Fruit fly (Drosophila melanogaster) whole organism, embryonic: ENCODE measurements around the gene Notum.

ENCODE experiments used
- ATbp ChIP-seq: fragments of 200-800 bp; sonication (Bioruptor generic); optimal IDR thresholded peaks from 2 replicates; lab custom pipeline; 2017; ENCODE audit warnings: missing biosample characterization, mild to moderate bottlenecking, missing genetic modification characterization, missing genetic modification reagents
- C15 ChIP-seq: fragments of 200-800 bp; sonication (Bioruptor generic); IDR thresholded peaks from 3 replicates; pipeline ENCODE4 v1.3.6; 2022; ENCODE audit warnings: missing biosample characterization, missing genetic modification characterization
- CG11085 ChIP-seq: fragments of 200-800 bp; sonication (Bioruptor generic); IDR thresholded peaks from 2 replicates; pipeline ENCODE4 v1.3.6; 2022; ENCODE audit warnings: missing biosample characterization, missing genetic modification characterization
- CG12219 ChIP-seq: fragments of 200-800 bp; sonication (Bioruptor generic); optimal IDR thresholded peaks from 3 replicates; lab custom pipeline; 2018; ENCODE audit warnings: missing biosample characterization, mild to moderate bottlenecking, missing genetic modification characterization
- CG14014 ChIP-seq: fragments of 200-800 bp; sonication (Bioruptor generic); IDR thresholded peaks from 2 replicates; pipeline ENCODE4 v1.3.6; 2022; ENCODE audit warnings: missing biosample characterization, missing genetic modification characterization
- CG14667 ChIP-seq: fragments of 200-800 bp; sonication (Bioruptor generic); IDR thresholded peaks from 2 replicates; pipeline ENCODE4 v1.3.6; 2022; ENCODE audit warnings: missing biosample characterization, missing genetic modification characterization
- CG1529 ChIP-seq: fragments of 200-800 bp; sonication (Bioruptor generic); optimal IDR thresholded peaks from 3 replicates; lab custom pipeline; 2018; ENCODE audit warnings: missing biosample characterization, missing genetic modification characterization
- CG15479 ChIP-seq: fragments of 200-800 bp; sonication (Bioruptor generic); optimal IDR thresholded peaks from 3 replicates; lab custom pipeline; 2019; ENCODE audit warnings: missing biosample characterization, mild to moderate bottlenecking, missing genetic modification characterization, moderate library complexity
- CG15514 ChIP-seq: fragments of 200-800 bp; sonication (Bioruptor generic); optimal IDR thresholded peaks from 3 replicates; lab custom pipeline; 2017; ENCODE audit warnings: missing biosample characterization, missing genetic modification characterization, mild to moderate bottlenecking, moderate library complexity, missing genetic modification reagents
- CG16779 ChIP-seq: fragments of 200-800 bp; sonication (Bioruptor generic); IDR thresholded peaks from 2 replicates; pipeline ENCODE4 v1.3.6; 2022; ENCODE audit warnings: missing biosample characterization, missing genetic modification characterization
- CG17328 ChIP-seq: fragments of 200-800 bp; sonication (Bioruptor generic); IDR thresholded peaks from 2 replicates; pipeline ENCODE4 v1.3.6; 2022; ENCODE audit warnings: missing biosample characterization, missing genetic modification characterization
- CG31441 ChIP-seq: fragments of 200-800 bp; sonication (Bioruptor generic); IDR thresholded peaks from 2 replicates; pipeline ENCODE4 v1.3.6; 2022; ENCODE audit warnings: missing biosample characterization, missing genetic modification characterization
- CG3726 ChIP-seq: fragments of 200-800 bp; sonication (Bioruptor generic); IDR thresholded peaks from 3 replicates; pipeline ENCODE4, ENCODE4 v1.3.6; 2022; ENCODE audit warnings: missing biosample characterization, missing genetic modification characterization
- CG43689 ChIP-seq: fragments of 200-800 bp; sonication (Bioruptor generic); IDR thresholded peaks from 2 replicates; pipeline ENCODE4 v1.3.6; 2022; ENCODE audit warnings: missing biosample characterization, missing genetic modification characterization
- CG5180 ChIP-seq: fragments of 200-800 bp; sonication (Bioruptor generic); optimal IDR thresholded peaks from 3 replicates; lab custom pipeline; 2017; ENCODE audit warnings: missing biosample characterization, missing genetic modification characterization, mild to moderate bottlenecking, moderate library complexity, missing genetic modification reagents
- CG5953 ChIP-seq: fragments of 200-800 bp; sonication (Bioruptor generic); IDR thresholded peaks from 2 replicates; pipeline ENCODE4 v1.3.6; 2022; ENCODE audit warnings: missing biosample characterization, missing genetic modification characterization
- CG6654 ChIP-seq: fragments of 200-800 bp; sonication (Bioruptor generic); optimal IDR thresholded peaks from 2 replicates; lab custom pipeline; 2017; ENCODE audit warnings: missing biosample characterization, mild to moderate bottlenecking, missing genetic modification characterization
- CG6791 ChIP-seq: fragments of 200-800 bp; sonication (Bioruptor generic); IDR thresholded peaks from 3 replicates; pipeline ENCODE4 v1.3.6; 2022; ENCODE audit warnings: missing biosample characterization, missing genetic modification characterization; ENCODE audit not compliant: partially characterized antibody
- CG7786 ChIP-seq: fragments of 200-800 bp; sonication (Bioruptor generic); optimal IDR thresholded peaks from 2 replicates; lab custom pipeline; 2016; ENCODE audit warnings: missing biosample characterization, missing genetic modification characterization
- CHES-1-like ChIP-seq: fragments of 200-800 bp; sonication (Bioruptor generic); optimal IDR thresholded peaks from 2 replicates; lab custom pipeline; 2016; ENCODE audit warnings: missing biosample characterization, missing genetic modification characterization
- D19B ChIP-seq: fragments of 200-800 bp; sonication (Bioruptor generic); optimal IDR thresholded peaks from 2 replicates; lab custom pipeline; 2017; ENCODE audit warnings: missing biosample characterization, mild to moderate bottlenecking, missing genetic modification characterization
- Deaf1 ChIP-seq: fragments of 200-800 bp; optimal IDR thresholded peaks from 3 replicates; lab custom pipeline; 2019; ENCODE audit warnings: missing biosample characterization, mild to moderate bottlenecking, missing genetic modification characterization, moderate library complexity
- Doc3 ChIP-seq: fragments of 200-800 bp; sonication (Bioruptor generic); IDR thresholded peaks from 3 replicates; pipeline ENCODE4 v1.3.6; 2022; ENCODE audit warnings: missing biosample characterization, missing genetic modification characterization; ENCODE audit not compliant: partially characterized antibody
- E2f2 ChIP-seq: fragments of 200-800 bp; sonication (Bioruptor generic); IDR thresholded peaks from 2 replicates; pipeline ENCODE4 v1.3.6; 2022; ENCODE audit warnings: missing biosample characterization, missing genetic modification characterization
- Fer1 ChIP-seq: fragments of 200-800 bp; sonication (Bioruptor generic); optimal IDR thresholded peaks from 2 replicates; lab custom pipeline; 2017; ENCODE audit warnings: missing biosample characterization, mild to moderate bottlenecking, missing genetic modification characterization
- Hand ChIP-seq: fragments of 200-800 bp; sonication (Bioruptor generic); optimal IDR thresholded peaks from 2 replicates; lab custom pipeline; 2017; ENCODE audit warnings: mild to moderate bottlenecking, missing biosample characterization, missing genetic modification reagents, missing genetic modification characterization
- Max ChIP-seq: fragments of 200-800 bp; sonication (Bioruptor generic); optimal IDR thresholded peaks from 2 replicates; lab custom pipeline; 2016; ENCODE audit warnings: missing biosample characterization, mild to moderate bottlenecking, missing genetic modification characterization
- Meics ChIP-seq: fragments of 200-800 bp; sonication (Bioruptor generic); optimal IDR thresholded peaks from 2 replicates; lab custom pipeline; 2017; ENCODE audit warnings: missing biosample characterization, mild to moderate bottlenecking, missing genetic modification characterization
- NFAT ChIP-seq: fragments of 200-800 bp; sonication (Bioruptor generic); IDR thresholded peaks from 2 replicates; pipeline ENCODE4 v1.3.6; 2022; ENCODE audit warnings: missing biosample characterization, missing genetic modification characterization
- Opbp ChIP-seq: fragments of 200-800 bp; sonication (Bioruptor generic); IDR thresholded peaks from 3 replicates; pipeline ENCODE4 v1.3.6; 2022; ENCODE audit warnings: missing biosample characterization, missing genetic modification characterization; ENCODE audit not compliant: partially characterized antibody
- Optix ChIP-seq: fragments of 200-800 bp; sonication (Bioruptor generic); IDR thresholded peaks from 3 replicates; pipeline ENCODE4 v1.3.6; 2022; ENCODE audit warnings: missing biosample characterization, missing genetic modification characterization
- Pdp1 ChIP-seq, 2 experiments: fragments of 200-800 bp; sonication (Bioruptor generic); optimal IDR thresholded peaks; 3 replicates each; lab custom pipeline; 2016; ENCODE audit warnings: missing biosample characterization in 2 of 2, missing genetic modification characterization in 2 of 2, mild to moderate bottlenecking in 1 of 2, moderate library complexity in 1 of 2
- Ravus ChIP-seq: fragments of 200-800 bp; sonication (Bioruptor generic); IDR thresholded peaks from 2 replicates; pipeline ENCODE4 v1.3.6; 2022; ENCODE audit warnings: missing biosample characterization, missing genetic modification characterization
- Scr ChIP-seq: fragments of 200-800 bp; sonication (Bioruptor generic); IDR thresholded peaks from 2 replicates; pipeline ENCODE4 v1.3.6; 2022; ENCODE audit warnings: missing biosample characterization, missing genetic modification characterization; ENCODE audit not compliant: partially characterized antibody
- YL-1 ChIP-seq: fragments of 200-800 bp; sonication (Bioruptor generic); optimal IDR thresholded peaks from 3 replicates; lab custom pipeline; 2017; ENCODE audit warnings: missing biosample characterization, mild to moderate bottlenecking, missing genetic modification characterization
- ash1 ChIP-seq: fragments of 200-800 bp; sonication (Bioruptor generic); optimal IDR thresholded peaks from 2 replicates; lab custom pipeline; 2018; ENCODE audit warnings: missing biosample characterization, mild to moderate bottlenecking, missing genetic modification characterization
- chinmo ChIP-seq: fragments of 200-800 bp; sonication (Bioruptor generic); IDR thresholded peaks from 4 replicates; pipeline ENCODE4 v1.3.6; 2022; ENCODE audit warnings: missing biosample characterization, missing genetic modification characterization; ENCODE audit not compliant: partially characterized antibody
- chn ChIP-seq: fragments of 200-800 bp; sonication (Bioruptor generic); optimal IDR thresholded peaks from 2 replicates; lab custom pipeline; 2016; ENCODE audit warnings: missing biosample characterization, missing genetic modification characterization
- exex ChIP-seq: fragments of 200-800 bp; sonication (Bioruptor generic); optimal IDR thresholded peaks from 4 replicates; lab custom pipeline; 2018; ENCODE audit warnings: missing biosample characterization, mild to moderate bottlenecking, missing genetic modification characterization, moderate library complexity
- ftz-f1 ChIP-seq: fragments of 200-800 bp; sonication (Bioruptor generic); optimal IDR thresholded peaks from 2 replicates; lab custom pipeline; 2016; ENCODE audit warnings: missing biosample characterization, missing genetic modification characterization
- grn ChIP-seq: fragments of 200-800 bp; sonication (Bioruptor generic); optimal IDR thresholded peaks from 3 replicates; lab custom pipeline; 2017; ENCODE audit warnings: missing biosample characterization, missing genetic modification characterization
- lab ChIP-seq: fragments of 200-800 bp; sonication (Bioruptor generic); optimal IDR thresholded peaks from 3 replicates; lab custom pipeline; 2017; ENCODE audit warnings: missing biosample characterization, missing genetic modification characterization, mild to moderate bottlenecking, moderate library complexity, missing genetic modification reagents
- nmo ChIP-seq: fragments of 200-800 bp; sonication (Bioruptor generic); optimal IDR thresholded peaks from 2 replicates; lab custom pipeline; 2018; ENCODE audit warnings: missing biosample characterization, mild to moderate bottlenecking, missing genetic modification characterization, moderate library complexity
- nom ChIP-seq: fragments of 200-800 bp; sonication (Bioruptor generic); optimal IDR thresholded peaks from 2 replicates; lab custom pipeline; 2017; ENCODE audit warnings: missing biosample characterization, missing genetic modification characterization, mild to moderate bottlenecking, moderate library complexity, missing genetic modification reagents
- p53 ChIP-seq: fragments of 200-800 bp; sonication (Bioruptor generic); optimal IDR thresholded peaks from 2 replicates; lab custom pipeline; 2016; ENCODE audit warnings: missing biosample characterization, missing genetic modification characterization
- pum ChIP-seq: fragments of 200-800 bp; sonication (Bioruptor generic); optimal IDR thresholded peaks from 2 replicates; lab custom pipeline; 2016; ENCODE audit warnings: missing biosample characterization, missing genetic modification characterization
- pzg ChIP-seq: fragments of 200-800 bp; sonication (Bioruptor generic); optimal IDR thresholded peaks from 3 replicates; lab custom pipeline; 2018; ENCODE audit warnings: missing biosample characterization, mild to moderate bottlenecking, missing genetic modification characterization, moderate library complexity
- repo ChIP-seq: fragments of 200-800 bp; sonication (Bioruptor generic); optimal IDR thresholded peaks from 2 replicates; lab custom pipeline; 2016; ENCODE audit warnings: missing biosample characterization, missing genetic modification characterization
- wek ChIP-seq: fragments of 200-800 bp; sonication (Bioruptor generic); optimal IDR thresholded peaks from 3 replicates; lab custom pipeline; 2018; ENCODE audit warnings: missing biosample characterization, mild to moderate bottlenecking, missing genetic modification characterization, moderate library complexity

The Notum gene

DNA sequence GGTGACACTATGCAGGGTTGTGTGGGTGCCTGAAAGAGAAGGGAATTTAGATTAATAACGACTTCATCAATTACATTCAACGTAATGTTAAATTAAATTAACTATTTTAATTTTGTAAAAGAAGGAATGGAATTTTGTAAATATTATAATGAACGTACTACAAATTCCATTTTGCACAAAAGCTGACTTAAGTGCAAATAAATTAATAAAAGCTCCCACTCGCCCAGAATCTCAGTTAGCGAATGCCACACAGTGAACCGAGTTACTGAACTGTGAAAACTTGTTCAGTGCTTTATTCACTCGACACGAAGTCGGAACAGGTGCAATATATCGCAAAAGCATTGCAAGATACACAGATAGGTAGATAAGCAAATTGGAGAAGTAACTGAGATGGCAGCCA, 48.2 kb upstream of the Notum start, which contains the start of gene CG17026 (continued):
- TF ChIP-seq CG6654 (GFP tag; lab: Kevin White, UChicago) (no peak), YL-1 (GFP tag; lab: Kevin White, UChicago) (no peak), pum (no peak)
- TF ChIP-seq, all 482 proteins: peak for 0

DNA sequence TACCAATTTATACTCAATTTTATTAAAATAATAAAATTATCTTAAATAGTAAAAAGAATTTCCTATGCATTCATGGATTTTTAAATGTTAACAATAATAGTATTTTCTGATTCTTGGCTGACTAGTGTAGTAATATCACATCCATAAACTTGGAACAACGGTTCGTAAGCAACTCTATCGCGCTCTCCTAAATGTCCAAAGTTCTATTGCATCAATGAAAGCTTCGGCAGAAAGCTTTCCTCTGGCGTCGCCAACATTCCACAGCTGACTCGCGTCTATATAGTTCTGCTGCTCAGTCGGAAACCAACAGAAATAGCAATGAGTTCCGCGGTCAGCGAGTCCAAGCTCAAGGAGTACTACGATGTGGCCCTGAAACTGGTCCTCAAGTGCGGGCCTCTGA, 46.5 kb upstream of the Notum start, which contains the start of gene CG17029:
Gene CG17029 (plus strand): TSS at position 113 of the 400 bp plus-strand sequence.
- TF ChIP-seq CG12219 (GFP tag; lab: Kevin White, UChicago) (no peak), C15 (GFP tag; lab: Robert Waterston, UW) (no peak), grn (GFP tag; lab: Kevin White, UChicago) (no peak), CG14667 (GFP tag; lab: Robert Waterston, UW) (no peak), nom (GFP tag; lab: Kevin White, UChicago) (no peak), nmo (GFP tag; lab: Kevin White, UChicago) (no peak), Fer1 (peak; percentile 7), exex (tag; lab: Kevin White, UChicago) (no peak), CG15479 (GFP tag; lab: Kevin White, UChicago) (no peak), Deaf1 (tag; lab: Kevin White, UChicago) (peak; percentile 17), wek (GFP tag; lab: Kevin White, UChicago) (no peak), E2f2 (GFP tag; lab: Robert Waterston, UW) (no peak), Doc3 (no peak), p53 (GFP tag; lab: Kevin White, UChicago) (no peak), D19B (GFP tag; lab: Kevin White, UChicago) (no peak), Pdp1 (GFP tag; optimal IDR thresholded peaks at IDR 0.05; lab: Kevin White, UChicago) (peak in 1 of 2 experiments; percentile 42), CG11085 (no peak), chinmo (0 out of 4 replicates have a peak, but pooled peaks have one; percentile 25), CG3726 (GFP tag; lab: Robert Waterston, UW) (no peak), Ravus (GFP tag; lab: Robert Waterston, UW) (no peak), CG5180 (GFP tag; lab: Kevin White, UChicago) (no peak), Opbp (GFP tag; lab: Robert Waterston, UW) (no peak), chn (GFP tag; lab: Kevin White, UChicago) (no peak), Meics (peak; percentile 6), Max (GFP tag; lab: Kevin White, UChicago) (no peak), ATbp (GFP tag; lab: Kevin White, UChicago) (no peak), CHES-1-like (no peak), repo (GFP tag; lab: Kevin White, UChicago) (no peak), CG31441 (GFP tag; lab: Robert Waterston, UW) (0 out of 2 replicates have a peak, but pooled peaks have one; percentile 29), lab (GFP tag; lab: Kevin White, UChicago) (no peak), CG17328 (GFP tag; lab: Robert Waterston, UW) (no peak), CG43689 (no peak), CG16779 (GFP tag; lab: Robert Waterston, UW) (no peak), Hand (GFP tag; lab: Kevin White, UChicago) (no peak), CG7786 (GFP tag; lab: Kevin White, UChicago) (no peak), NFAT (GFP tag; lab: Robert Waterston, UW) (no peak), pzg (GFP tag; lab: Kevin White, UChicago) (no peak), ash1 (no peak), Optix (GFP tag; lab: Robert Waterston, UW) (no peak), CG14014 (GFP tag; lab: Robert Waterston, UW) (no peak), ftz-f1 (GFP tag; lab: Kevin White, UChicago) (peak; percentile 55), CG6791 (GFP tag; lab: Robert Waterston, UW) (no peak), CG15514 (peak; percentile 24), Scr (peak; percentile 14; the same call in 1 of the 2 replicates), CG5953 (GFP tag; lab: Robert Waterston, UW) (no peak), CG1529 (GFP tag; lab: Kevin White, UChicago) (no peak)
